Fruit fly (Drosophila melanogaster): ENCODE data around the gene dac.

dm6 chr2L:16492617-16493203, 6.9 kb upstream of the dac start:
- TF ChIP-seq CG8159 (tag; optimal IDR thresholded peaks at IDR 0.05) (peak; percentile 89), D1 (tag; optimal IDR thresholded peaks at IDR 0.05) (peak; percentile 83), EcR (GFP tag; optimal IDR thresholded peaks at IDR 0.05) (peak; percentile 54), CG10348 (GFP tag; IDR thresholded peaks at IDR 0.05) (peak; percentile 53; the same call in 1 of the 2 replicates), CG13204 (GFP tag; optimal IDR thresholded peaks at IDR 0.05) (peak; percentile 88), CG9948 (tag; optimal IDR thresholded peaks at IDR 0.05) (peak; percentile 92), CG32121 (GFP tag; IDR thresholded peaks at IDR 0.05) (peak; percentile 85), Snoo (tag; optimal IDR thresholded peaks at IDR 0.05) (peak; percentile 74), fd96Ca (GFP tag; IDR thresholded peaks at IDR 0.05) (peak; percentile 91)

Data from whole organism, pupa.